Worm (Caenorhabditis elegans) whole organism, L2 larva: ENCODE results near the gene mnr-1.

Experiments
- ama-1 ChIP-seq: fragments of 150-350 bp; optimal IDR thresholded peaks from 2 replicates; lab custom pipeline; 2018; ENCODE audit warnings: inconsistent platforms
- ceh-82 ChIP-seq: fragments of 150-350 bp; optimal IDR thresholded peaks from 2 replicates; lab custom pipeline; 2014; ENCODE audit warnings: missing biosample characterization, missing genetic modification characterization
- dmd-4 ChIP-seq: sonication (generic microtip); optimal IDR thresholded peaks from 2 replicates; lab custom pipeline; 2017; ENCODE audit warnings: missing biosample characterization, missing genetic modification characterization
- egl-27 ChIP-seq: sonication (generic microtip); optimal IDR thresholded peaks from 3 replicates; lab custom pipeline; 2017; ENCODE audit warnings: missing biosample characterization, missing genetic modification reagents, missing genetic modification characterization
- elt-3 ChIP-seq: sonication (generic microtip); optimal IDR thresholded peaks from 2 replicates; lab custom pipeline; 2017; ENCODE audit warnings: missing biosample characterization, missing genetic modification characterization
- lin-39 ChIP-seq: fragments of 150-350 bp; optimal IDR thresholded peaks from 2 replicates; lab custom pipeline; 2014; ENCODE audit warnings: missing biosample characterization, missing genetic modification reagents, missing genetic modification characterization
- lsy-2 ChIP-seq, 2 experiments: fragments of 150-350 bp in 1 of 2; sonication (generic microtip) in 1 of 2; optimal IDR thresholded peaks; 2 replicates each; lab custom pipeline; 2014 to 2017; ENCODE audit warnings: missing biosample characterization in 2 of 2, missing genetic modification characterization in 2 of 2
- zag-1 ChIP-seq: fragments of 150-350 bp; optimal IDR thresholded peaks from 2 replicates; lab custom pipeline; 2014; ENCODE audit warnings: missing biosample characterization, missing genetic modification characterization

DNA sequence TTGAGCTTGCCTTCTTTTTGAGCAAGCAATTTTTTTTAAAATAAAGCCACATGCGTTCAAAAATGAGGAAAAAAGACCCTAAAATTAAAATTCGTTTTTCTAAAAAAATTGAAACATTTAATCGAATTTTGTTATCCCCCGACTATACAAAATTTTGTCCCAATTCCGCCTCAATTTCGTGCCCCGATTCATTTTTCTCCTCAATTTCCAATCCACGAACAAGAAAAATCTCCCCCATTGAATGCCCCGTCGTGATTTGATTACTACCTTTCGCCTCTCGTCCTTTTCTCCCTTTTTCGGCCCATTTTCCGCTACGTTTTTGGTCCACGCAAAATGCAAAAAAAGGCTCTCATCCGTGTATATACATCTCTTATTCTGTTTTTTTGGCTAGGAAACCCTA lies 2.5 kb upstream of the mnr-1 start:
- no peak for TF ChIP-seq ama-1 (lab: Kevin White, UChicago)
- TF ChIP-seq egl-27 (tag; lab: Kevin White, UChicago), result no peak
- TF ChIP-seq dmd-4 (tag; lab: Kevin White, UChicago), result no peak
- TF ChIP-seq ceh-82 (tag; lab: Kevin White, UChicago), result no peak
- no peak for TF ChIP-seq zag-1 (tag; lab: Kevin White, UChicago)
- no peak for TF ChIP-seq lsy-2 (tag; optimal IDR thresholded peaks at IDR 0.05; lab: Kevin White, UChicago)
- TF ChIP-seq elt-3, result no peak
- TF ChIP-seq lin-39 (tag; lab: Kevin White, UChicago), result no peak
